Fruit fly (Drosophila melanogaster) whole organism, embryonic: ENCODE results near the gene CG5808.

ENCODE experiments used
- Aef1 ChIP-seq: fragments of 200-800 bp; sonication (Bioruptor generic); IDR thresholded peaks from 3 replicates; pipeline ENCODE4 v1.3.6; 2022; ENCODE audit warnings: missing biosample characterization, missing genetic modification characterization
- Asciz ChIP-seq: fragments of 200-800 bp; sonication (Bioruptor generic); optimal IDR thresholded peaks from 2 replicates; lab custom pipeline; 2017; ENCODE audit warnings: missing biosample characterization, mild to moderate bottlenecking, missing genetic modification characterization, missing genetic modification reagents
- Awh ChIP-seq: fragments of 200-800 bp; sonication (Bioruptor generic); IDR thresholded peaks from 2 replicates; pipeline ENCODE4, ENCODE4 v1.3.6; 2022; ENCODE audit warnings: missing biosample characterization, missing genetic modification characterization
- CG10274 ChIP-seq: fragments of 200-800 bp; sonication (Bioruptor generic); optimal IDR thresholded peaks from 3 replicates; lab custom pipeline; 2017; ENCODE audit warnings: missing biosample characterization, mild to moderate bottlenecking, missing genetic modification characterization
- CG10959 ChIP-seq: fragments of 200-800 bp; sonication (Bioruptor generic); IDR thresholded peaks from 2 replicates; pipeline ENCODE4 v1.3.6; 2022; ENCODE audit warnings: missing biosample characterization, missing genetic modification characterization
- CG1233 ChIP-seq: fragments of 200-800 bp; sonication (Bioruptor generic); optimal IDR thresholded peaks from 4 replicates; lab custom pipeline; 2018; ENCODE audit warnings: missing biosample characterization, mild to moderate bottlenecking, missing genetic modification characterization
- CG14965 ChIP-seq: fragments of 200-800 bp; sonication (Bioruptor generic); optimal IDR thresholded peaks from 2 replicates; lab custom pipeline; 2016; ENCODE audit warnings: missing biosample characterization, missing genetic modification characterization, borderline replicate concordance
- CG1602 ChIP-seq: fragments of 200-800 bp; sonication (Bioruptor generic); optimal IDR thresholded peaks from 3 replicates; lab custom pipeline; 2016; ENCODE audit warnings: missing biosample characterization, missing genetic modification characterization
- CG1647 ChIP-seq: fragments of 200-800 bp; sonication (Bioruptor generic); optimal IDR thresholded peaks from 3 replicates; lab custom pipeline; 2016; ENCODE audit warnings: missing biosample characterization, missing genetic modification characterization
- CG17328 ChIP-seq: fragments of 200-800 bp; sonication (Bioruptor generic); IDR thresholded peaks from 2 replicates; pipeline ENCODE4 v1.3.6; 2022; ENCODE audit warnings: missing biosample characterization, missing genetic modification characterization
- CG17385 ChIP-seq: fragments of 200-800 bp; sonication (Bioruptor generic); optimal IDR thresholded peaks from 3 replicates; lab custom pipeline; 2018; ENCODE audit warnings: missing biosample characterization, mild to moderate bottlenecking, missing genetic modification characterization
- CG1792 ChIP-seq: fragments of 200-800 bp; sonication (Bioruptor generic); optimal IDR thresholded peaks from 2 replicates; lab custom pipeline; 2016; ENCODE audit warnings: missing biosample characterization, missing genetic modification characterization
- CG18011 ChIP-seq: fragments of 200-800 bp; sonication (Bioruptor generic); optimal IDR thresholded peaks from 2 replicates; lab custom pipeline; 2017; ENCODE audit warnings: missing biosample characterization, missing genetic modification characterization, mild to moderate bottlenecking, moderate library complexity, missing genotype
- CG18599 ChIP-seq: fragments of 200-800 bp; sonication (Bioruptor generic); optimal IDR thresholded peaks from 3 replicates; lab custom pipeline; 2017; ENCODE audit warnings: missing biosample characterization, missing genetic modification characterization, mild to moderate bottlenecking, moderate library complexity, missing genetic modification reagents
- CG32772 ChIP-seq: fragments of 200-800 bp; sonication (Bioruptor generic); IDR thresholded peaks from 2 replicates; pipeline ENCODE4 v1.3.6; 2022; ENCODE audit warnings: missing biosample characterization, missing genetic modification characterization
- CG34422 ChIP-seq: fragments of 200-800 bp; sonication (Bioruptor generic); IDR thresholded peaks from 3 replicates; pipeline ENCODE4 v1.3.6; 2022; ENCODE audit warnings: missing biosample characterization, missing genetic modification characterization
- CG43689 ChIP-seq: fragments of 200-800 bp; sonication (Bioruptor generic); IDR thresholded peaks from 2 replicates; pipeline ENCODE4 v1.3.6; 2022; ENCODE audit warnings: missing biosample characterization, missing genetic modification characterization
- CG5953 ChIP-seq: fragments of 200-800 bp; sonication (Bioruptor generic); IDR thresholded peaks from 2 replicates; pipeline ENCODE4 v1.3.6; 2022; ENCODE audit warnings: missing biosample characterization, missing genetic modification characterization
- CG8765 ChIP-seq: fragments of 200-800 bp; sonication (Bioruptor generic); IDR thresholded peaks from 2 replicates; pipeline ENCODE4 v1.3.6; 2022; ENCODE audit warnings: missing biosample characterization, missing genetic modification characterization
- CG9817 ChIP-seq: fragments of 200-800 bp; sonication (Bioruptor generic); optimal IDR thresholded peaks from 2 replicates; lab custom pipeline; 2018; ENCODE audit warnings: missing biosample characterization, mild to moderate bottlenecking, missing genetic modification characterization, moderate library complexity
- Camta ChIP-seq: fragments of 200-800 bp; sonication (Bioruptor generic); optimal IDR thresholded peaks from 2 replicates; lab custom pipeline; 2016; ENCODE audit warnings: missing biosample characterization, missing genetic modification characterization
- Dip2 ChIP-seq: fragments of 200-800 bp; sonication (Bioruptor generic); IDR thresholded peaks from 2 replicates; pipeline ENCODE4 v1.3.6; 2022; ENCODE audit warnings: missing biosample characterization, missing genetic modification characterization
- Dll ChIP-seq: fragments of 200-800 bp; sonication (Bioruptor generic); IDR thresholded peaks from 4 replicates; pipeline ENCODE4 v1.3.6; 2022; ENCODE audit warnings: missing biosample characterization, missing genetic modification characterization; ENCODE audit not compliant: partially characterized antibody
- E2f2 ChIP-seq: fragments of 200-800 bp; sonication (Bioruptor generic); IDR thresholded peaks from 2 replicates; pipeline ENCODE4 v1.3.6; 2022; ENCODE audit warnings: missing biosample characterization, missing genetic modification characterization
- HLH4C ChIP-seq: fragments of 200-800 bp; sonication (Bioruptor generic); IDR thresholded peaks from 3 replicates; pipeline ENCODE4 v1.3.6; 2022; ENCODE audit warnings: missing biosample characterization, missing genetic modification characterization; ENCODE audit not compliant: partially characterized antibody
- NC2β ChIP-seq: fragments of 200-800 bp; sonication (Bioruptor generic); optimal IDR thresholded peaks from 2 replicates; lab custom pipeline; 2016; ENCODE audit warnings: missing biosample characterization, missing genetic modification characterization
- Nf-YB ChIP-seq: fragments of 200-800 bp; sonication (Bioruptor generic); optimal IDR thresholded peaks from 3 replicates; lab custom pipeline; 2019; ENCODE audit warnings: missing biosample characterization, mild to moderate bottlenecking, missing genetic modification characterization, moderate library complexity
- NfI ChIP-seq: fragments of 200-800 bp; sonication (Bioruptor generic); optimal IDR thresholded peaks from 3 replicates; lab custom pipeline; 2018; ENCODE audit warnings: missing biosample characterization, mild to moderate bottlenecking, missing genetic modification characterization, moderate library complexity
- Oli ChIP-seq: fragments of 200-800 bp; sonication (Bioruptor generic); optimal IDR thresholded peaks from 2 replicates; lab custom pipeline; 2018; ENCODE audit warnings: missing biosample characterization, mild to moderate bottlenecking, missing genetic modification characterization, moderate library complexity
- Taf1 ChIP-seq: fragments of 200-800 bp; sonication (Bioruptor generic); IDR thresholded peaks from 2 replicates; pipeline ENCODE4 v1.3.6; 2022; ENCODE audit warnings: missing biosample characterization, missing genetic modification characterization
- Tbp ChIP-seq: fragments of >200 bp; optimal IDR thresholded peaks from 2 replicates; lab custom pipeline; 2018; ENCODE audit warnings: missing biosample characterization, missing genetic modification characterization
- ab ChIP-seq: fragments of 200-800 bp; sonication (Bioruptor generic); optimal IDR thresholded peaks from 2 replicates; lab custom pipeline; 2016; ENCODE audit warnings: missing biosample characterization, missing genetic modification characterization
- bigmax ChIP-seq: fragments of 200-800 bp; sonication (Bioruptor generic); optimal IDR thresholded peaks from 2 replicates; lab custom pipeline; 2018; ENCODE audit warnings: missing biosample characterization, mild to moderate bottlenecking, missing genetic modification characterization
- croc ChIP-seq: fragments of 200-800 bp; sonication (Bioruptor generic); conservative IDR thresholded peaks from 3 replicates; pipeline ENCODE4 v1.3.6; 2022; ENCODE audit warnings: missing biosample characterization, missing genetic modification characterization
- crp ChIP-seq, 2 experiments: fragments of 200-800 bp; sonication (Bioruptor generic); optimal IDR thresholded peaks; 2 replicates in 1 of 2; 3 replicates in 1 of 2; lab custom pipeline; 2017; ENCODE audit warnings: missing biosample characterization in 2 of 2, missing genetic modification characterization in 2 of 2, mild to moderate bottlenecking in 1 of 2, moderate library complexity in 1 of 2
- dysf ChIP-seq: fragments of 200-800 bp; sonication (Bioruptor generic); IDR thresholded peaks from 3 replicates; pipeline ENCODE4 v1.3.6; 2022; ENCODE audit warnings: missing biosample characterization, missing genetic modification characterization
- eyg ChIP-seq: fragments of 200-800 bp; sonication (Bioruptor generic); optimal IDR thresholded peaks from 3 replicates; lab custom pipeline; 2016; ENCODE audit warnings: missing biosample characterization, missing genetic modification characterization
- grau ChIP-seq: fragments of 200-800 bp; optimal IDR thresholded peaks from 3 replicates; lab custom pipeline; 2019; ENCODE audit warnings: missing biosample characterization, mild to moderate bottlenecking, missing genetic modification characterization, moderate library complexity
- gsb ChIP-seq: fragments of 200-800 bp; sonication (Bioruptor generic); IDR thresholded peaks from 2 replicates; pipeline ENCODE4 v1.3.6; 2022; ENCODE audit warnings: missing biosample characterization, missing genetic modification characterization
- gt ChIP-seq: fragments of 200-800 bp; sonication (Bioruptor generic); IDR thresholded peaks from 2 replicates; pipeline ENCODE4 v1.3.6; 2022; ENCODE audit warnings: missing biosample characterization, missing genetic modification characterization
- h ChIP-seq: fragments of >200 bp; optimal IDR thresholded peaks from 2 replicates; lab custom pipeline; 2017
- maf-S ChIP-seq: fragments of 200-800 bp; sonication (Bioruptor generic); optimal IDR thresholded peaks from 2 replicates; lab custom pipeline; 2016; ENCODE audit warnings: missing biosample characterization, missing genetic modification characterization
- mam ChIP-seq: fragments of 200-800 bp; sonication (Bioruptor generic); optimal IDR thresholded peaks from 3 replicates; lab custom pipeline; 2016; ENCODE audit warnings: missing biosample characterization, missing genetic modification characterization
- mld ChIP-seq: fragments of 200-800 bp; sonication (Bioruptor generic); IDR thresholded peaks from 3 replicates; pipeline ENCODE4 v1.3.6; 2022; ENCODE audit warnings: missing biosample characterization, missing genetic modification characterization; ENCODE audit not compliant: partially characterized antibody
- nom ChIP-seq: fragments of 200-800 bp; sonication (Bioruptor generic); optimal IDR thresholded peaks from 2 replicates; lab custom pipeline; 2017; ENCODE audit warnings: missing biosample characterization, missing genetic modification characterization, mild to moderate bottlenecking, moderate library complexity, missing genetic modification reagents
- oc ChIP-seq: fragments of 200-800 bp; sonication (Bioruptor generic); optimal IDR thresholded peaks from 2 replicates; lab custom pipeline; 2018; ENCODE audit warnings: missing biosample characterization, mild to moderate bottlenecking, missing genetic modification characterization, moderate library complexity
- pnt ChIP-seq: fragments of 200-800 bp; sonication (Bioruptor generic); optimal IDR thresholded peaks from 3 replicates; lab custom pipeline; 2016; ENCODE audit warnings: missing biosample characterization, missing genetic modification characterization
- wdn ChIP-seq: fragments of 200-800 bp; sonication (Bioruptor generic); IDR thresholded peaks from 2 replicates; pipeline ENCODE4 v1.3.6; 2022; ENCODE audit warnings: missing biosample characterization, missing genetic modification characterization
- zen ChIP-seq: fragments of 200-800 bp; sonication (Bioruptor generic); optimal IDR thresholded peaks from 3 replicates; lab custom pipeline; 2018; ENCODE audit warnings: missing biosample characterization, mild to moderate bottlenecking, missing genetic modification characterization, moderate library complexity

CG5808 gene

dm6 chr3R:24810844-24811625 is 5.8 kb downstream of the CG5808 start (continued):
- TF ChIP-seq CG1602 (peak; percentile 70), CG18599 (GFP tag; lab: Kevin White, UChicago) (peak; percentile 93), crp (GFP tag; optimal IDR thresholded peaks at IDR 0.05; lab: Kevin White, UChicago) (peak in 1 of 2 experiments; percentile 39), Taf1 (GFP tag; lab: Robert Waterston, UW) (peak; percentile 89), croc (GFP tag; lab: Robert Waterston, UW) (peak; percentile 58; the same call in 2 of the 3 replicates), CG1647 (GFP tag; lab: Kevin White, UChicago) (peak; percentile 89), Asciz (GFP tag; lab: Kevin White, UChicago) (peak; percentile 79), CG32772 (GFP tag; lab: Robert Waterston, UW) (peak; percentile 82), gsb (GFP tag; lab: Robert Waterston, UW) (peak; percentile 87), nom (GFP tag; lab: Kevin White, UChicago) (peak; percentile 19), pnt (peak; percentile 70), maf-S (GFP tag; lab: Kevin White, UChicago) (peak; percentile 80), bigmax (GFP tag; lab: Kevin White, UChicago) (peak; percentile 17), Tbp (no peak), Camta (peak; percentile 78), NfI (GFP tag; lab: Kevin White, UChicago) (peak; percentile 93), Dll (no peak), E2f2 (GFP tag; lab: Robert Waterston, UW) (peak; percentile 66), Nf-YB (GFP tag; lab: Kevin White, UChicago) (peak; percentile 63), CG17385 (GFP tag; lab: Kevin White, UChicago) (peak; percentile 89), HLH4C (GFP tag; lab: Robert Waterston, UW) (no peak), oc (peak; percentile 89), NC2β (GFP tag; lab: Kevin White, UChicago) (peak; percentile 73), CG43689 (GFP tag; lab: Robert Waterston, UW) (peak; percentile 81), CG10274 (GFP tag; lab: Kevin White, UChicago) (peak; percentile 83), CG14965 (GFP tag; lab: Kevin White, UChicago) (no peak), CG8765 (peak; percentile 20; the same call in 1 of the 2 replicates), zen (tag; lab: Kevin White, UChicago) (peak; percentile 49), Dip2 (GFP tag; lab: Robert Waterston, UW) (peak; percentile 47; the same call in 1 of the 2 replicates), CG17328 (GFP tag; lab: Robert Waterston, UW) (peak; percentile 86), gt (GFP tag; lab: Robert Waterston, UW) (no peak), CG1233 (GFP tag; lab: Kevin White, UChicago) (peak; percentile 83), Awh (peak; percentile 86), ab (GFP tag; lab: Kevin White, UChicago) (peak; percentile 78), Aef1 (peak; percentile 89), Oli (tag; lab: Kevin White, UChicago) (peak; percentile 89), h (lab: Kevin White, UChicago) (no peak), CG10959 (GFP tag; lab: Robert Waterston, UW) (peak; percentile 58; the same call in 1 of the 2 replicates), CG1792 (GFP tag; lab: Kevin White, UChicago) (peak; percentile 81), mld (GFP tag; lab: Robert Waterston, UW) (0 out of 3 replicates have a peak, but pooled peaks have one; percentile 20), mam (GFP tag; lab: Kevin White, UChicago) (peak; percentile 90), dysf (GFP tag; lab: Robert Waterston, UW) (peak; percentile 93), CG9817 (peak; percentile 90), wdn (peak; percentile 81), CG18011 (peak; percentile 67), eyg (GFP tag; lab: Kevin White, UChicago) (peak; percentile 64), grau (tag; lab: Kevin White, UChicago) (peak; percentile 91), CG34422 (GFP tag; lab: Robert Waterston, UW) (peak; percentile 91), CG5953 (GFP tag; lab: Robert Waterston, UW) (peak; percentile 91)
